Worm (Caenorhabditis elegans): ENCODE measurements around the gene D2023.4.

D2023.4 gene

DNA sequence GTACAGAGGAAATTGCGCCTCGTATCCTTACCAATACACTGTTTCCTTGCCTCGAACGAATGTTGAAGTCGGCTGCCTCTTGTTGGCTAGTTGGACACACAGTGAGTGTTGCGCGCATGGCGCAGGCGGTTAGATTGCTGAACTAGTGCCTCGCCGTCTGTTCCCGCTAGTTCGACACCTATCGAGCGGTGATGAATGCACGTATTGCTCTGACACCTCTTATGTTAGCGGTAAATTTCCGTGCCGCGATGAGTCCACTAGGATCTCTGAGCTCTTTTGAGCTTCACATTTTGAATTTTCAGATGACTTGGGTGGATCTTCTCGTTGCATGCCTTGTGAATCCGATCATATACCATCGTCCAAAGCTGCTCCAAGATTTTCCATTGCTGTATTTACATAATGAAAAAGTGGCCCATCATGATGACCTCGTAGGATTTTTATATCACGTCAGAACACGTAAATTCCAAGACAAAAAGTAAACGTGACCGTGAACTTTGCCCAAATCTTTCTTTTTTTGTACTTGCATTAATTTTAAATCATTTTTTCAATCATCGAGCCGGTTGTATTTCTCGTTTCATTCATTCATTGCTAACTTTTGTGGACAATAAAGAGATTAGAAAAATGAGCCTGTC is 42.6 kb downstream of the D2023.4 start, which contains the start of gene F55A11.11 (continued):
- TF ChIP-seq ztf-3 (GFP tag; optimal IDR thresholded peaks at IDR 0.05) (no peak), let-526 (GFP tag; IDR thresholded peaks at IDR 0.05) (peak; percentile 90), akir-1 (GFP tag; optimal IDR thresholded peaks at IDR 0.05) (peak; percentile 86), T26A5.8 (tag; optimal IDR thresholded peaks at IDR 0.05) (peak; percentile 89), F33H1.4 (GFP tag; IDR thresholded peaks at IDR 0.05) (peak; percentile 61), cebp-1 (GFP tag; IDR thresholded peaks at IDR 0.05) (peak; percentile 72), cebp-1 (tag; optimal IDR thresholded peaks at IDR 0.05) (peak; percentile 85), B0261.1 (tag; optimal IDR thresholded peaks at IDR 0.05) (peak; percentile 99), F22D6.2 (tag; optimal IDR thresholded peaks at IDR 0.05) (peak; percentile 63), snpc-4 (GFP tag; optimal IDR thresholded peaks at IDR 0.05) (peak; percentile 82), snpc-4 (tag; optimal IDR thresholded peaks at IDR 0.05) (peak; percentile 25 to 83 (median 77)), lir-1 (GFP tag; conservative IDR thresholded peaks at IDR 0.05) (peak; percentile 61), atf-7 (tag; optimal IDR thresholded peaks at IDR 0.05) (peak; percentile 77), cebp-2 (GFP tag; IDR thresholded peaks at IDR 0.05) (peak; percentile 92), rcor-1 (GFP tag; IDR thresholded peaks at IDR 0.05) (peak; percentile 84), snpc-1.1 (tag; optimal IDR thresholded peaks at IDR 0.05; ENCODE audit: insufficient read depth) (peak; percentile 69), mxl-1 (tag; optimal IDR thresholded peaks at IDR 0.05) (peak; percentile 94), snpc-3.4 (tag; optimal IDR thresholded peaks at IDR 0.05) (peak; percentile 78), sptf-2 (GFP tag; optimal IDR thresholded peaks at IDR 0.05) (peak; percentile 60), hlh-26 (GFP tag; conservative IDR thresholded peaks at IDR 0.05) (no peak), C17E4.6 (GFP tag; IDR thresholded peaks at IDR 0.05) (no peak), gei-17 (GFP tag; optimal IDR thresholded peaks at IDR 0.05) (peak; percentile 46), hmg-20 (GFP tag; IDR thresholded peaks at IDR 0.05) (peak; percentile 71; the same call in 1 of the 2 replicates), tbx-9 (tag; optimal IDR thresholded peaks at IDR 0.05; ENCODE audit: borderline replicate concordance) (peak; percentile 52), ceh-40 (GFP tag; IDR thresholded peaks at IDR 0.05) (peak; percentile 78; the same call in 1 of the 2 replicates), tbp1 (GFP tag; optimal IDR thresholded peaks at IDR 0.05) (peak; percentile 100), F37B4.10 (GFP tag; IDR thresholded peaks at IDR 0.05) (0 out of 2 replicates have a peak, but pooled peaks have one; percentile 81), lin-54 (GFP tag; optimal IDR thresholded peaks at IDR 0.05) (peak; percentile 81), lin-35 (GFP tag; optimal IDR thresholded peaks at IDR 0.05) (peak in 2 of 3 experiments; percentile 24 to 85), ceh-27 (GFP tag; optimal IDR thresholded peaks at IDR 0.05) (peak; percentile 91), dox-1 (GFP tag; IDR thresholded peaks at IDR 0.05) (peak; percentile 93; the same call in 1 of the 2 replicates), hmg-1.2 (GFP tag; IDR thresholded peaks at IDR 0.05) (peak; percentile 83), ama-1 (optimal IDR thresholded peaks at IDR 0.05) (no peak), ama-1 (GFP tag; optimal IDR thresholded peaks at IDR 0.05) (peak; percentile 55 to 91), pha-4 (tag; optimal IDR thresholded peaks at IDR 0.05) (no peak), zfh-2 (GFP tag; conservative IDR thresholded peaks at IDR 0.05) (no peak), F10E7.11 (tag; optimal IDR thresholded peaks at IDR 0.05) (peak; percentile 78), madf-10 (tag; optimal IDR thresholded peaks at IDR 0.05) (peak; percentile 89), fkh-3 (tag; optimal IDR thresholded peaks at IDR 0.05) (peak; percentile 94), tlf-1 (GFP tag; optimal IDR thresholded peaks at IDR 0.05) (peak; percentile 49), lin-26 (GFP tag; IDR thresholded peaks at IDR 0.05) (peak; percentile 97), Y95B8A.8 (GFP tag; IDR thresholded peaks at IDR 0.05) (peak; percentile 85; the same call in 1 of the 2 replicates), nfya-2 (GFP tag; IDR thresholded peaks at IDR 0.05) (0 out of 2 replicates have a peak, but pooled peaks have one; percentile 34), F57C9.4 (tag; optimal IDR thresholded peaks at IDR 0.05) (peak; percentile 44), athp-1 (tag; optimal IDR thresholded peaks at IDR 0.05) (peak; percentile 94), ztf-26 (tag; optimal IDR thresholded peaks at IDR 0.05) (peak; percentile 92), egrh-3 (GFP tag; IDR thresholded peaks at IDR 0.05) (peak; percentile 52), F39B2.1 (GFP tag; IDR thresholded peaks at IDR 0.05) (no peak), sdz-38 (tag; optimal IDR thresholded peaks at IDR 0.05) (no peak)

Measured in whole organism, young adult.